Worm (Caenorhabditis elegans) whole organism, L3 larva: ENCODE results near the gene C50B6.9.
A peak's percentile ranks its signal among the peaks of the same experiment; 100 is the strongest.

Source experiments
- R02D3.7 ChIP-seq: fragments of 150-350 bp; optimal IDR thresholded peaks from 2 replicates; lab custom pipeline; 2014; ENCODE audit warnings: missing biosample characterization, missing genetic modification characterization
- ZK546.5 ChIP-seq: sonication (generic microtip); optimal IDR thresholded peaks from 2 replicates; lab custom pipeline; 2017; ENCODE audit warnings: missing biosample characterization, missing genetic modification characterization
- aly-2 ChIP-seq: fragments of 150-350 bp; optimal IDR thresholded peaks from 2 replicates; lab custom pipeline; 2014; ENCODE audit warnings: missing biosample characterization, missing genetic modification characterization
- ama-1 ChIP-seq: fragments of 150-350 bp; optimal IDR thresholded peaks from 2 replicates; lab custom pipeline; 2018
- ceh-16 ChIP-seq: sonication (generic microtip); optimal IDR thresholded peaks from 2 replicates; lab custom pipeline; 2017; ENCODE audit warnings: missing biosample characterization, missing genetic modification characterization
- ceh-82 ChIP-seq: fragments of 150-350 bp; optimal IDR thresholded peaks from 2 replicates; lab custom pipeline; 2014; ENCODE audit warnings: missing biosample characterization, missing genetic modification characterization
- ceh-9 ChIP-seq: sonication (generic microtip); optimal IDR thresholded peaks from 2 replicates; lab custom pipeline; 2018; ENCODE audit warnings: missing biosample characterization, missing genetic modification characterization
- egl-27 ChIP-seq: sonication (generic microtip); optimal IDR thresholded peaks from 4 replicates; lab custom pipeline; 2017; ENCODE audit warnings: missing biosample characterization, missing genetic modification reagents, missing genetic modification characterization
- egl-5 ChIP-seq: fragments of 150-350 bp; optimal IDR thresholded peaks from 2 replicates; lab custom pipeline; 2017; ENCODE audit warnings: missing biosample characterization, missing genetic modification reagents, missing genetic modification characterization, inconsistent platforms
- elt-1 ChIP-seq: fragments of 150-350 bp; optimal IDR thresholded peaks from 2 replicates; lab custom pipeline; 2014; ENCODE audit warnings: missing biosample characterization, missing genetic modification characterization
- elt-2 ChIP-seq: sonication (generic microtip); optimal IDR thresholded peaks from 2 replicates; lab custom pipeline; 2016; ENCODE audit warnings: missing genetic modification reagents, mild to moderate bottlenecking, missing genetic modification characterization, missing compliant biosample characterization
- eor-1 ChIP-seq, 2 experiments: fragments of 150-350 bp; optimal IDR thresholded peaks; 2 replicates each; lab custom pipeline; 2014 to 2018; ENCODE audit warnings: missing biosample characterization in 2 of 2, missing genetic modification characterization in 2 of 2
- fkh-2 ChIP-seq: fragments of 150-350 bp; optimal IDR thresholded peaks from 2 replicates; lab custom pipeline; 2014; ENCODE audit warnings: missing biosample characterization, missing genetic modification reagents, missing genetic modification characterization
- fos-1 ChIP-seq: fragments of 150-350 bp; optimal IDR thresholded peaks from 2 replicates; lab custom pipeline; 2014; ENCODE audit warnings: missing biosample characterization, missing genetic modification characterization
- jun-1 ChIP-seq: fragments of 150-350 bp; optimal IDR thresholded peaks from 2 replicates; lab custom pipeline; 2014; ENCODE audit warnings: missing biosample characterization, missing genetic modification reagents, missing genetic modification characterization
- lin-15B ChIP-seq: fragments of 150-350 bp; optimal IDR thresholded peaks from 2 replicates; lab custom pipeline; 2014; ENCODE audit warnings: missing biosample characterization, missing genetic modification characterization
- lsy-12 ChIP-seq: sonication (generic microtip); optimal IDR thresholded peaks from 2 replicates; lab custom pipeline; 2016; ENCODE audit warnings: mild to moderate bottlenecking, missing genetic modification characterization, missing compliant biosample characterization
- mml-1 ChIP-seq: fragments of 150-350 bp; sonication (generic microtip); optimal IDR thresholded peaks from 3 replicates; lab custom pipeline; 2014; ENCODE audit warnings: missing biosample characterization, missing genetic modification characterization
- nfya-1 ChIP-seq: sonication (generic microtip); optimal IDR thresholded peaks from 2 replicates; lab custom pipeline; 2017; ENCODE audit warnings: missing genetic modification characterization, mild to moderate bottlenecking, missing compliant biosample characterization, antibody characterized with exemption, moderate library complexity; ENCODE audit not compliant: insufficient read depth
- nhr-11 ChIP-seq: fragments of 150-350 bp; optimal IDR thresholded peaks from 2 replicates; lab custom pipeline; 2014; ENCODE audit warnings: missing biosample characterization, missing genetic modification characterization
- nhr-23 ChIP-seq: fragments of 150-350 bp; optimal IDR thresholded peaks from 2 replicates; lab custom pipeline; 2014; ENCODE audit warnings: missing biosample characterization, missing genetic modification reagents, missing genetic modification characterization
- nhr-237 ChIP-seq: fragments of 150-350 bp; optimal IDR thresholded peaks from 2 replicates; lab custom pipeline; 2014; ENCODE audit warnings: missing biosample characterization, missing genetic modification characterization
- nhr-25 ChIP-seq: sonication (generic microtip); optimal IDR thresholded peaks from 2 replicates; lab custom pipeline; 2017; ENCODE audit warnings: missing biosample characterization, missing genetic modification characterization
- nhr-28 ChIP-seq: fragments of 150-350 bp; optimal IDR thresholded peaks from 2 replicates; lab custom pipeline; 2014; ENCODE audit warnings: missing biosample characterization, missing genetic modification characterization
- nhr-67 ChIP-seq: fragments of 150-350 bp; optimal IDR thresholded peaks from 2 replicates; lab custom pipeline; 2014; ENCODE audit warnings: missing biosample characterization, missing genetic modification characterization
- nhr-76 ChIP-seq: fragments of 150-350 bp; sonication (generic microtip); optimal IDR thresholded peaks from 5 replicates; lab custom pipeline; 2014; ENCODE audit warnings: missing biosample characterization, missing genetic modification characterization
- nhr-77 ChIP-seq: fragments of 150-350 bp; optimal IDR thresholded peaks from 2 replicates; lab custom pipeline; 2014; ENCODE audit warnings: missing biosample characterization, missing genetic modification characterization
- pha-4 ChIP-seq: fragments of 150-350 bp; optimal IDR thresholded peaks from 2 replicates; lab custom pipeline; 2014; ENCODE audit warnings: missing biosample characterization, missing genetic modification reagents, missing genetic modification characterization
- sea-2 ChIP-seq: fragments of 150-350 bp; sonication (generic microtip); optimal IDR thresholded peaks from 4 replicates; lab custom pipeline; 2014; ENCODE audit warnings: missing biosample characterization, missing genetic modification reagents, missing genetic modification characterization
- skn-1 ChIP-seq: fragments of 150-350 bp; optimal IDR thresholded peaks from 2 replicates; lab custom pipeline; 2014; ENCODE audit warnings: missing biosample characterization, missing genetic modification characterization
- snpc-4 ChIP-seq: fragments of 150-350 bp; optimal IDR thresholded peaks from 2 replicates; lab custom pipeline; 2014; ENCODE audit warnings: missing biosample characterization, missing genetic modification characterization
- tbx-2 ChIP-seq: sonication (generic microtip); optimal IDR thresholded peaks from 2 replicates; lab custom pipeline; 2016; ENCODE audit warnings: mild to moderate bottlenecking, missing genetic modification characterization, missing compliant biosample characterization
- unc-62 ChIP-seq: fragments of 150-350 bp; sonication (generic microtip); optimal IDR thresholded peaks from 4 replicates; lab custom pipeline; 2014; ENCODE audit warnings: missing biosample characterization, missing genetic modification reagents, missing genetic modification characterization
- zag-1 ChIP-seq: fragments of 150-350 bp; optimal IDR thresholded peaks from 2 replicates; lab custom pipeline; 2014; ENCODE audit warnings: missing biosample characterization, missing genetic modification characterization
- ztf-4 ChIP-seq: fragments of 150-350 bp; optimal IDR thresholded peaks from 2 replicates; lab custom pipeline; 2014; ENCODE audit warnings: missing biosample characterization, missing genetic modification characterization

The C50B6.9 gene

ce11 chrV:13335883-13336419, at the start of gene C50B6.9:
C50B6.9 (plus strand) TSS chrV:13336369.
- TF ChIP-seq fos-1 = no peak
- no peak for TF ChIP-seq pha-4 (tag; lab: Kevin White, UChicago)
- no peak for TF ChIP-seq egl-27 (tag; lab: Kevin White, UChicago)
- TF ChIP-seq ceh-9 (tag; lab: Kevin White, UChicago) = no peak
- TF ChIP-seq sea-2 (GFP tag; lab: Kevin White, UChicago) = no peak
- TF ChIP-seq ceh-16 = no peak
- no peak for TF ChIP-seq tbx-2
- no peak for TF ChIP-seq jun-1

- TF ChIP-seq lsy-12 (tag; lab: Kevin White, UChicago) = no peak
- no peak for TF ChIP-seq snpc-4 (tag; lab: Kevin White, UChicago)
- TF ChIP-seq nhr-77 (tag; lab: Kevin White, UChicago) = no peak
- no peak for TF ChIP-seq ZK546.5
- no peak for TF ChIP-seq ceh-16
- TF ChIP-seq eor-1 (tag; optimal IDR thresholded peaks at IDR 0.05; lab: Kevin White, UChicago) = no peak
- no peak for TF ChIP-seq elt-2
These were observed 49.6 kb upstream of the C50B6.9 start for ce11 chrV:13286525-13286924.

ce11 chrV:13288881-13289280, 47.3 kb upstream of the C50B6.9 start:
- no peak for TF ChIP-seq nhr-237 (tag; lab: Kevin White, UChicago)
- TF ChIP-seq zag-1 (tag; lab: Kevin White, UChicago) = no peak
- no peak for TF ChIP-seq jun-1
- TF ChIP-seq elt-1 (tag; lab: Kevin White, UChicago) = no peak
- no peak for TF ChIP-seq mml-1
- TF ChIP-seq ceh-16 = no peak
- no peak for TF ChIP-seq aly-2 (tag; lab: Kevin White, UChicago)
- no peak for TF ChIP-seq lin-15B (tag; lab: Kevin White, UChicago)
- no peak for TF ChIP-seq nhr-76
- no peak for TF ChIP-seq snpc-4 (tag; lab: Kevin White, UChicago)
- TF ChIP-seq nhr-28 (tag; lab: Kevin White, UChicago) = no peak
- TF ChIP-seq egl-27 (tag; lab: Kevin White, UChicago) = no peak
- no peak for TF ChIP-seq sea-2 (GFP tag; lab: Kevin White, UChicago)
- no peak for TF ChIP-seq elt-2
- no peak for TF ChIP-seq nhr-67
- TF ChIP-seq nhr-11 (tag; lab: Kevin White, UChicago) = no peak

- no peak for TF ChIP-seq nhr-25 (tag; lab: Kevin White, UChicago)
- TF ChIP-seq jun-1 = no peak
- TF ChIP-seq snpc-4 (tag; lab: Kevin White, UChicago) = no peak
- TF ChIP-seq ZK546.5 = no peak
- no peak for TF ChIP-seq mml-1
- no peak for TF ChIP-seq ztf-4 (tag; lab: Kevin White, UChicago)
- TF ChIP-seq nhr-11 (tag; lab: Kevin White, UChicago) = no peak
- no peak for TF ChIP-seq ama-1 (lab: Kevin White, UChicago)
- TF ChIP-seq ceh-82 (tag; lab: Kevin White, UChicago) = no peak
- no peak for TF ChIP-seq fkh-2 (tag; lab: Kevin White, UChicago)
- no peak for TF ChIP-seq elt-1 (tag; lab: Kevin White, UChicago)
- no peak for TF ChIP-seq nhr-23 (tag; lab: Kevin White, UChicago)
- no peak for TF ChIP-seq elt-2
- no peak for TF ChIP-seq egl-5 (tag; lab: Kevin White, UChicago)
- TF ChIP-seq unc-62 = no peak
- TF ChIP-seq zag-1 (tag; lab: Kevin White, UChicago) = no peak
These were observed 41.7 kb upstream of the C50B6.9 start for ce11 chrV:13294507-13294906.

ce11 chrV:13295859-13296258, 40.3 kb upstream of the C50B6.9 start, which contains the start of gene uig-1:
uig-1 (minus strand) TSS chrV:13295978.
- TF ChIP-seq elt-1 (tag; lab: Kevin White, UChicago) (no peak), R02D3.7 (no peak), lsy-12 (tag; lab: Kevin White, UChicago) (no peak), mml-1 (no peak), nfya-1 (tag; lab: Kevin White, UChicago) (peak; percentile 30), skn-1 (tag; lab: Kevin White, UChicago) (no peak)
